Worm (Caenorhabditis elegans): Measurements from ENCODE around the gene F59D12.2.

Gene F59D12.2

DNA sequence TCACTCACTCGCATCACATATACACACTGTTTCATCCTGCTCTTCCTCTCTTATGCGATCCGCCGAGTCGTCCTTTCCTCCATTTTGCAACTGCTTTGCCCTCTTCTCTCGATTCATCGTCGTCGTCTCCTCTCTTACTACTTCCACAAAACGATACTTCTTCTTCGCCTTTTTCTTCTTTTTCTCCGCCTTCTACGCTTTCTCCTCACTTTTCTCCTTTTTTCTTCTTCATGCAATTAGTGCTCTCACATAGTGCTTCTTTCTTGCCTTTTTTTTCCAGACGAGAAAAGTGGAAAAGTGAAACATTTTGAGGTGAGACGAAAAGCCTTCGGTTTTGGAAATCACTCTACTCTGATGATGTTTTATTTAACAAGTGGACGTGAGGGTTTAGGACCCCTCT lies 16.0 kb downstream of the F59D12.2 start:
- no peak for TF ChIP-seq efl-3 (GFP tag; optimal IDR thresholded peaks at IDR 0.05)
- no peak for TF ChIP-seq sox-4 (tag; optimal IDR thresholded peaks at IDR 0.05)
- no peak for TF ChIP-seq nhr-237 (tag; optimal IDR thresholded peaks at IDR 0.05)
- TF ChIP-seq nhr-12 (tag; optimal IDR thresholded peaks at IDR 0.05): no peak
- TF ChIP-seq snu-23 (GFP tag; optimal IDR thresholded peaks at IDR 0.05): no peak
- TF ChIP-seq alr-1 (tag; optimal IDR thresholded peaks at IDR 0.05; ENCODE audit: borderline replicate concordance): no peak
- TF ChIP-seq lin-35 (GFP tag; optimal IDR thresholded peaks at IDR 0.05): no peak
- no peak for TF ChIP-seq Y116A8C.19 (tag; optimal IDR thresholded peaks at IDR 0.05; ENCODE audit: borderline replicate concordance)
- TF ChIP-seq nhr-28 (tag; optimal IDR thresholded peaks at IDR 0.05): no peak
- TF ChIP-seq ceh-82 (tag; optimal IDR thresholded peaks at IDR 0.05): peak in 1 of 3 experiments; percentile 42
- TF ChIP-seq xbp-1 (tag; optimal IDR thresholded peaks at IDR 0.05): no peak
- TF ChIP-seq pqm-1 (tag; optimal IDR thresholded peaks at IDR 0.05): no peak
- TF ChIP-seq tbx-2 (tag; optimal IDR thresholded peaks at IDR 0.05): peak; percentile 28
- no peak for TF ChIP-seq pag-3 (tag; optimal IDR thresholded peaks at IDR 0.05; ENCODE audit: borderline replicate concordance, insufficient read depth)
- no peak for TF ChIP-seq nhr-77 (tag; optimal IDR thresholded peaks at IDR 0.05)
- no peak for TF ChIP-seq rnt-1 (tag; optimal IDR thresholded peaks at IDR 0.05)
- TF ChIP-seq mab-9 (GFP tag; IDR thresholded peaks at IDR 0.05): no peak
- TF ChIP-seq lin-14 (GFP tag; optimal IDR thresholded peaks at IDR 0.05): peak; percentile 65
- no peak for TF ChIP-seq skn-1 (tag; optimal IDR thresholded peaks at IDR 0.05)
- TF ChIP-seq nhr-85 (tag): no peak
- TF ChIP-seq lsy-2 (tag; optimal IDR thresholded peaks at IDR 0.05): peak in 1 of 2 experiments; percentile 13
- TF ChIP-seq dsc-1 (tag; optimal IDR thresholded peaks at IDR 0.05): peak; percentile 31
- peak; percentile 0 for TF ChIP-seq mep-1 (tag; optimal IDR thresholded peaks at IDR 0.05)
- peak; percentile 31 for TF ChIP-seq unc-86 (tag; optimal IDR thresholded peaks at IDR 0.05)
- TF ChIP-seq egl-13 (tag; optimal IDR thresholded peaks at IDR 0.05): peak; percentile 22
- TF ChIP-seq fkh-10 (GFP tag; optimal IDR thresholded peaks at IDR 0.05): no peak
- no peak for TF ChIP-seq elt-2 (tag; optimal IDR thresholded peaks at IDR 0.05)
- no peak for TF ChIP-seq vab-15 (tag; optimal IDR thresholded peaks at IDR 0.05)
- no peak for TF ChIP-seq lin-13 (GFP tag; optimal IDR thresholded peaks at IDR 0.05)
- peak; percentile 12 for TF ChIP-seq fkh-8 (tag; optimal IDR thresholded peaks at IDR 0.05)

- TF ChIP-seq skn-1 (tag; optimal IDR thresholded peaks at IDR 0.05): no peak
- peak; percentile 77 for TF ChIP-seq lin-14 (GFP tag; optimal IDR thresholded peaks at IDR 0.05)
- TF ChIP-seq nhr-47 (tag; optimal IDR thresholded peaks at IDR 0.05): peak; percentile 34
- peak; percentile 58 for TF ChIP-seq ceh-8 (GFP tag; optimal IDR thresholded peaks at IDR 0.05)
- peak; percentile 40 for TF ChIP-seq nhr-71 (tag; optimal IDR thresholded peaks at IDR 0.05)
- TF ChIP-seq dsc-1 (tag; optimal IDR thresholded peaks at IDR 0.05): peak; percentile 95
- peak; percentile 8 for TF ChIP-seq sox-4 (tag; optimal IDR thresholded peaks at IDR 0.05)
- no peak for TF ChIP-seq mep-1 (tag; optimal IDR thresholded peaks at IDR 0.05)
- TF ChIP-seq lsy-2 (tag; optimal IDR thresholded peaks at IDR 0.05): peak in 1 of 2 experiments; percentile 6
- no peak for TF ChIP-seq isw-1 (GFP tag; IDR thresholded peaks at IDR 0.05)
- TF ChIP-seq fkh-8 (tag; optimal IDR thresholded peaks at IDR 0.05): peak; percentile 39
- TF ChIP-seq pax-3 (tag; optimal IDR thresholded peaks at IDR 0.05): peak; percentile 23
- no peak for TF ChIP-seq unc-130 (tag; optimal IDR thresholded peaks at IDR 0.05)
- no peak for TF ChIP-seq pqm-1 (tag; optimal IDR thresholded peaks at IDR 0.05)
Measured at ce11 chrX:15657773-15658172, 17.7 kb downstream of the F59D12.2 start.

DNA sequence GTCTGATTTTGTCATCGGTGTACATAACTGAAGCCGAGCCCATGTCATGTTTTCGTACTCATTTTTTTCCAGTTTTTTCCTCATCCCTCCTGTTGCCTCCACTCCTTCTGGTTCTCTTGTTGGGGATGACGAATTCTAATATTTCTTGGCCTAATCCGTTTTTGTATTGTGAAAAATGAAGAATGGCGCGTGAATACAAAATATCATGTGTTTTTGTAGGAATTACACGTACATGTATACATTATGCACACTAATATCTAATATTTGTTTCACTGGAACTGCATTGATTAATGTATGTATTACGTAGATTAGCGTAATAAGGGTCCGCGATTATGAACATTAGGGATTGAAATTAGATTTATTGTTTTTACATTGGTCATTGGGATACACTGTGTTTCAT lies 19.9 kb downstream of the F59D12.2 start:
- TF ChIP-seq fkh-4 (tag; optimal IDR thresholded peaks at IDR 0.05; ENCODE audit: borderline replicate concordance) (peak; percentile 0), pax-3 (tag; optimal IDR thresholded peaks at IDR 0.05) (peak; percentile 59), sox-4 (tag; optimal IDR thresholded peaks at IDR 0.05) (peak; percentile 23), dsc-1 (tag; optimal IDR thresholded peaks at IDR 0.05) (peak; percentile 90), alr-1 (tag; optimal IDR thresholded peaks at IDR 0.05; ENCODE audit: borderline replicate concordance) (no peak)

All from whole organism, L1 larva.